Comparison of ENCODE assay signal across 2 fruit fly cellular contexts in the genomic region with DNA sequence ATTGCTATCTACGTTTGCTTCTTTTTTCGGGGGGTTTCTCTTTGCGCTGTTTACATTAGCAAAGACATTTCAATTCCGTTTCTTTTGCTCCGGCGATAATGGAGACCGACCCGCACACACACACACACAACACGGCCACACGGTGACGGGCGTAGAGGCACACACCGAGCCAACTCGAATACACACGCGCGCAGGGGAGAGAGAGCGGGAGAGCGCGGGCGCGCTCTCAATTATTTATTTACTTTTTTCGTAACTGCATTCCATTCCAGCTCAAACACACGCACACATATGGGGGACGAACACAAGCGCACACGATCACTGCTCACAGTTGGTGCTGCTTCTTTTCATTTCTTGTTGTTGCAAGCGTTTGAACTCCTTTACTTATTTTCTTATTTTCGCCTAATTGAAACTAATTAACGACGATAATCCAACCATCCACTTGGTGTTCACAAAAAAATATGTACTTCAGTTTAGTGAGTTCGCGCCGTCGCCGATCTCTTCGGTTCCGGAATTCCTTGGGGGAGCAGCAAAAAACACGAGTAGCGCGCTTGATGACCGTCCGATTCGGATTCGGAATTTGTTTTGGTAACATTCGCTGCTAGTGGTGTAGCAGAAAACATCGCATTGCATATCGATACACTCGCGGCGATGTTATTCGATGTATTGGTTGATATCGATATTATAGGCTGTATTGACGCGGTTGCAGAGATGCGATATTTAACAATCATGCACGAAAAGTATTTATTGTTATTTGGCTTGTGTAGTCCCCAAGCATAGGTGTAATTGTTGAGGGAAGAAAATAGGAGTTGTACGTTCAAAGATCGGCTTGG.
TF ChIP-seq lines count a peak whose summit lies in the region.

A gene (minus strand): TSS at position 591 of the 830 bp plus-strand sequence.

TF ChIP-seq in whole organism, embryonic, 481 proteins besides CTCF, POLR2A, EP300 and RAD21 (continued from another document and continues in another):
- TF ChIP-seq dm (GFP tag; optimal IDR thresholded peaks at IDR 0.05; lab: Kevin White, UChicago), result peak; percentile 26
- TF ChIP-seq CG1233 (GFP tag; optimal IDR thresholded peaks at IDR 0.05; lab: Kevin White, UChicago), result peak; percentile 56
- TF ChIP-seq unpg (GFP tag; optimal IDR thresholded peaks at IDR 0.05; lab: Kevin White, UChicago), result peak; percentile 52
- TF ChIP-seq Doc3 (GFP tag; IDR thresholded peaks at IDR 0.05; lab: Robert Waterston, UW; ENCODE audit: partially characterized antibody), result no peak
- peak; percentile 58 for TF ChIP-seq slp2 (GFP tag; optimal IDR thresholded peaks at IDR 0.05; lab: Kevin White, UChicago)
- peak in 1 of 2 experiments; percentile 60 for TF ChIP-seq Dfd (GFP tag; optimal IDR thresholded peaks at IDR 0.05; lab: Kevin White, UChicago)
- no peak for TF ChIP-seq corto (GFP tag; optimal IDR thresholded peaks at IDR 0.05; lab: Kevin White, UChicago)
- TF ChIP-seq Tbp (GFP tag; optimal IDR thresholded peaks at IDR 0.05; lab: Kevin White, UChicago), result no peak
- TF ChIP-seq grau (tag; optimal IDR thresholded peaks at IDR 0.05; lab: Kevin White, UChicago), result peak; percentile 63
- TF ChIP-seq CG15073 (GFP tag; optimal IDR thresholded peaks at IDR 0.05; lab: Kevin White, UChicago), result no peak
- peak; percentile 78 for TF ChIP-seq CG17186 (GFP tag; optimal IDR thresholded peaks at IDR 0.05; lab: Kevin White, UChicago)
- no peak for TF ChIP-seq CG11723 (GFP tag; optimal IDR thresholded peaks at IDR 0.05; lab: Kevin White, UChicago)
- peak; percentile 54 for TF ChIP-seq CG8924 (tag; optimal IDR thresholded peaks at IDR 0.05; lab: Kevin White, UChicago)
- TF ChIP-seq CG1024 (GFP tag; IDR thresholded peaks at IDR 0.05; lab: Robert Waterston, UW), result no peak
- peak; percentile 71 for TF ChIP-seq bcd (GFP tag; optimal IDR thresholded peaks at IDR 0.05; lab: Kevin White, UChicago)
- TF ChIP-seq CG1832 (GFP tag; optimal IDR thresholded peaks at IDR 0.05; lab: Kevin White, UChicago), result no peak
- peak; percentile 40 for TF ChIP-seq salm (tag; optimal IDR thresholded peaks at IDR 0.05; lab: Kevin White, UChicago)
- peak; percentile 7 for TF ChIP-seq grn (GFP tag; optimal IDR thresholded peaks at IDR 0.05; lab: Kevin White, UChicago)
- TF ChIP-seq br (optimal IDR thresholded peaks at IDR 0.05; lab: Kevin White, UChicago), result no peak
- TF ChIP-seq hth (optimal IDR thresholded peaks at IDR 0.05; lab: Kevin White, UChicago), result no peak
- TF ChIP-seq NFAT (GFP tag; IDR thresholded peaks at IDR 0.05; lab: Robert Waterston, UW), result no peak
- peak; percentile 46 for TF ChIP-seq nom (GFP tag; optimal IDR thresholded peaks at IDR 0.05; lab: Kevin White, UChicago)
- peak; percentile 58 for TF ChIP-seq Spps (tag; optimal IDR thresholded peaks at IDR 0.05; lab: Kevin White, UChicago)
- TF ChIP-seq Nf-YB (GFP tag; optimal IDR thresholded peaks at IDR 0.05; lab: Kevin White, UChicago), result peak; percentile 20
- no peak for TF ChIP-seq CG16779 (GFP tag; IDR thresholded peaks at IDR 0.05; lab: Robert Waterston, UW)
- no peak for TF ChIP-seq knrl (GFP tag; IDR thresholded peaks at IDR 0.05; lab: Robert Waterston, UW; ENCODE audit: partially characterized antibody)
- no peak for TF ChIP-seq kay (GFP tag; optimal IDR thresholded peaks at IDR 0.05; lab: Kevin White, UChicago)
- TF ChIP-seq CG6791 (GFP tag; IDR thresholded peaks at IDR 0.05; lab: Robert Waterston, UW; ENCODE audit: partially characterized antibody), result no peak
- TF ChIP-seq cg (GFP tag; optimal IDR thresholded peaks at IDR 0.05; lab: Kevin White, UChicago), result peak; percentile 96
- TF ChIP-seq ham (GFP tag; IDR thresholded peaks at IDR 0.05; lab: Robert Waterston, UW), result no peak
- peak; percentile 65 for TF ChIP-seq CG10979 (tag; optimal IDR thresholded peaks at IDR 0.05; lab: Kevin White, UChicago)
- TF ChIP-seq CG17612 (GFP tag; IDR thresholded peaks at IDR 0.05; lab: Robert Waterston, UW), result no peak
- peak; percentile 81 for TF ChIP-seq ind (GFP tag; optimal IDR thresholded peaks at IDR 0.05; lab: Kevin White, UChicago)
- no peak for TF ChIP-seq CG9932 (GFP tag; IDR thresholded peaks at IDR 0.05; lab: Robert Waterston, UW)
- no peak for TF ChIP-seq CG10321 (GFP tag; IDR thresholded peaks at IDR 0.05; lab: Robert Waterston, UW)
- TF ChIP-seq eyg (GFP tag; optimal IDR thresholded peaks at IDR 0.05; lab: Kevin White, UChicago), result peak; percentile 69
- TF ChIP-seq exex (tag; optimal IDR thresholded peaks at IDR 0.05; lab: Kevin White, UChicago), result peak; percentile 22
- TF ChIP-seq gcm2 (GFP tag; optimal IDR thresholded peaks at IDR 0.05; lab: Kevin White, UChicago), result peak; percentile 36
- TF ChIP-seq ro (GFP tag; IDR thresholded peaks at IDR 0.05; lab: Robert Waterston, UW), result no peak
- peak; percentile 97 for TF ChIP-seq Sin3A (optimal IDR thresholded peaks at IDR 0.05; lab: Kevin White, UChicago)
- TF ChIP-seq Mrtf (GFP tag; IDR thresholded peaks at IDR 0.05; lab: Robert Waterston, UW), result no peak
- TF ChIP-seq CG11504 (tag; optimal IDR thresholded peaks at IDR 0.05; lab: Kevin White, UChicago), result peak; percentile 78
- TF ChIP-seq CG6175 (GFP tag; IDR thresholded peaks at IDR 0.05; lab: Robert Waterston, UW), result no peak
- peak; percentile 72 for TF ChIP-seq CG18764 (GFP tag; optimal IDR thresholded peaks at IDR 0.05; lab: Kevin White, UChicago)
- TF ChIP-seq Bteb2 (GFP tag; optimal IDR thresholded peaks at IDR 0.05; lab: Kevin White, UChicago), result peak; percentile 60
- TF ChIP-seq Dek (tag; optimal IDR thresholded peaks at IDR 0.05; lab: Kevin White, UChicago), result peak; percentile 46
- no peak for TF ChIP-seq en (GFP tag; optimal IDR thresholded peaks at IDR 0.05; lab: Kevin White, UChicago)
- TF ChIP-seq bigmax (GFP tag; optimal IDR thresholded peaks at IDR 0.05; lab: Kevin White, UChicago), result no peak
- peak; percentile 72 for TF ChIP-seq ERR (GFP tag; optimal IDR thresholded peaks at IDR 0.05; lab: Kevin White, UChicago)
- TF ChIP-seq CHES-1-like (GFP tag; optimal IDR thresholded peaks at IDR 0.05; lab: Kevin White, UChicago), result peak; percentile 79
- TF ChIP-seq CG8359 (GFP tag; optimal IDR thresholded peaks at IDR 0.05; lab: Kevin White, UChicago; ENCODE audit: borderline replicate concordance), result no peak
- peak in 2 of 3 experiments; percentile 33 to 80 for TF ChIP-seq Stat92E (GFP tag; optimal IDR thresholded peaks at IDR 0.05; lab: Kevin White, UChicago)
- no peak for TF ChIP-seq chinmo (GFP tag; IDR thresholded peaks at IDR 0.05; lab: Robert Waterston, UW; ENCODE audit: partially characterized antibody)
- TF ChIP-seq kni (GFP tag; optimal IDR thresholded peaks at IDR 0.05; lab: Kevin White, UChicago), result peak; percentile 96
- no peak for TF ChIP-seq HLH4C (GFP tag; IDR thresholded peaks at IDR 0.05; lab: Robert Waterston, UW; ENCODE audit: partially characterized antibody)
- TF ChIP-seq Meics (GFP tag; optimal IDR thresholded peaks at IDR 0.05; lab: Kevin White, UChicago), result peak; percentile 59
- TF ChIP-seq Usf (GFP tag; optimal IDR thresholded peaks at IDR 0.05; lab: Kevin White, UChicago), result no peak
- peak; percentile 42 for TF ChIP-seq CG7987 (GFP tag; optimal IDR thresholded peaks at IDR 0.05; lab: Kevin White, UChicago)
- TF ChIP-seq lab (GFP tag; optimal IDR thresholded peaks at IDR 0.05; lab: Kevin White, UChicago), result peak; percentile 77
- TF ChIP-seq CG13123 (GFP tag; optimal IDR thresholded peaks at IDR 0.05; lab: Kevin White, UChicago), result peak; percentile 11
- peak; percentile 28 for TF ChIP-seq CG7928 (GFP tag; optimal IDR thresholded peaks at IDR 0.05; lab: Kevin White, UChicago)

TF ChIP-seq in whole organism, prepupa, 60 proteins besides CTCF, POLR2A, EP300 and RAD21 (continued from another document):
- peak; percentile 41 for TF ChIP-seq Met (GFP tag; optimal IDR thresholded peaks at IDR 0.05; lab: Kevin White, UChicago)
TF ChIP-seq in whole organism, prepupa: peak in this region for 40.
